Fruit fly (Drosophila melanogaster) whole organism, pupa: ENCODE results near the gene elm.

Source experiments
- CG10348 ChIP-seq: fragments of 200-800 bp; sonication (Bioruptor generic); IDR thresholded peaks from 2 replicates; pipeline ENCODE4 v1.3.6; 2022; ENCODE audit warnings: missing biosample characterization, missing genetic modification characterization
- CG12605 ChIP-seq: fragments of 200-800 bp; sonication (Bioruptor generic); IDR thresholded peaks from 2 replicates; pipeline ENCODE4 v1.3.6; 2022; ENCODE audit warnings: missing biosample characterization, missing genetic modification characterization
- CG13204 ChIP-seq: fragments of 200-800 bp; sonication (Bioruptor generic); optimal IDR thresholded peaks from 2 replicates; lab custom pipeline; 2018; ENCODE audit warnings: missing biosample characterization, mild to moderate bottlenecking, missing genetic modification characterization, moderate library complexity
- CG14655 ChIP-seq: fragments of 200-800 bp; sonication (Bioruptor generic); optimal IDR thresholded peaks from 3 replicates; lab custom pipeline; 2017; ENCODE audit warnings: mild to moderate bottlenecking, missing biosample characterization, missing genetic modification reagents, missing genetic modification characterization
- CG15710 ChIP-seq: fragments of 200-800 bp; sonication (Bioruptor generic); optimal IDR thresholded peaks from 2 replicates; lab custom pipeline; 2018; ENCODE audit warnings: missing biosample characterization, mild to moderate bottlenecking, missing genetic modification characterization, moderate library complexity
- CG17806 ChIP-seq: fragments of 200-800 bp; sonication (Bioruptor generic); optimal IDR thresholded peaks from 2 replicates; lab custom pipeline; 2018; ENCODE audit warnings: missing biosample characterization, mild to moderate bottlenecking, missing genetic modification characterization, moderate library complexity
- CG32121 ChIP-seq: fragments of 200-800 bp; sonication (Bioruptor generic); IDR thresholded peaks from 2 replicates; pipeline ENCODE4 v1.3.6; 2022; ENCODE audit warnings: missing biosample characterization, missing genetic modification characterization
- CG34367 ChIP-seq: fragments of 200-800 bp; sonication (Bioruptor generic); optimal IDR thresholded peaks from 2 replicates; lab custom pipeline; 2018; ENCODE audit warnings: missing biosample characterization, mild to moderate bottlenecking, missing genetic modification characterization
- CG4496 ChIP-seq: fragments of 200-800 bp; sonication (Bioruptor generic); IDR thresholded peaks from 3 replicates; pipeline ENCODE4 v1.3.6; 2022; ENCODE audit warnings: missing biosample characterization, missing genetic modification characterization
- CG8159 ChIP-seq: fragments of 200-800 bp; sonication (Bioruptor generic); optimal IDR thresholded peaks from 3 replicates; lab custom pipeline; 2018; ENCODE audit warnings: missing biosample characterization, mild to moderate bottlenecking, missing genetic modification characterization, moderate library complexity
- CG8301 ChIP-seq: fragments of 200-800 bp; sonication (Bioruptor generic); optimal IDR thresholded peaks from 2 replicates; lab custom pipeline; 2018; ENCODE audit warnings: missing biosample characterization, mild to moderate bottlenecking, missing genetic modification characterization
- CG9948 ChIP-seq: fragments of 200-800 bp; sonication (Bioruptor generic); optimal IDR thresholded peaks from 2 replicates; lab custom pipeline; 2018; ENCODE audit warnings: missing biosample characterization, mild to moderate bottlenecking, missing genetic modification characterization, moderate library complexity
- D1 ChIP-seq: fragments of 200-800 bp; sonication (Bioruptor generic); optimal IDR thresholded peaks from 2 replicates; lab custom pipeline; 2018; ENCODE audit warnings: missing biosample characterization, mild to moderate bottlenecking, missing genetic modification characterization, moderate library complexity
- EcR ChIP-seq: fragments of 200-800 bp; sonication (Bioruptor generic); optimal IDR thresholded peaks from 3 replicates; lab custom pipeline; 2019; ENCODE audit warnings: missing biosample characterization, missing genetic modification characterization, mild to moderate bottlenecking, moderate library complexity, missing genetic modification reagents
- Ets98B ChIP-seq: fragments of 200-800 bp; sonication (Bioruptor generic); IDR thresholded peaks from 2 replicates; pipeline ENCODE4 v1.3.6; 2022; ENCODE audit warnings: missing biosample characterization, missing genetic modification characterization
- Pif1A ChIP-seq: fragments of 200-800 bp; sonication (Bioruptor generic); optimal IDR thresholded peaks from 3 replicates; lab custom pipeline; 2016; ENCODE audit warnings: missing biosample characterization, missing genetic modification characterization
- Pif1B ChIP-seq: fragments of 200-800 bp; sonication (Bioruptor generic); optimal IDR thresholded peaks from 3 replicates; lab custom pipeline; 2016; ENCODE audit warnings: missing biosample characterization, missing genetic modification characterization
- Snoo ChIP-seq: fragments of 200-800 bp; sonication (Bioruptor generic); optimal IDR thresholded peaks from 3 replicates; lab custom pipeline; 2017; ENCODE audit warnings: missing biosample characterization, mild to moderate bottlenecking, missing genetic modification characterization, inconsistent platforms
- fd96Ca ChIP-seq: fragments of 200-800 bp; sonication (Bioruptor generic); IDR thresholded peaks from 3 replicates; pipeline ENCODE4 v1.3.6; 2022; ENCODE audit warnings: missing biosample characterization, missing genetic modification characterization
- gl ChIP-seq: fragments of 200-800 bp; sonication (Bioruptor generic); optimal IDR thresholded peaks from 2 replicates; lab custom pipeline; 2018; ENCODE audit warnings: missing biosample characterization, mild to moderate bottlenecking, missing genetic modification characterization
- rn ChIP-seq: fragments of 200-800 bp; sonication (Bioruptor generic); IDR thresholded peaks from 2 replicates; pipeline ENCODE4 v1.3.6; 2022; ENCODE audit warnings: missing biosample characterization, missing genetic modification characterization

The elm gene

DNA sequence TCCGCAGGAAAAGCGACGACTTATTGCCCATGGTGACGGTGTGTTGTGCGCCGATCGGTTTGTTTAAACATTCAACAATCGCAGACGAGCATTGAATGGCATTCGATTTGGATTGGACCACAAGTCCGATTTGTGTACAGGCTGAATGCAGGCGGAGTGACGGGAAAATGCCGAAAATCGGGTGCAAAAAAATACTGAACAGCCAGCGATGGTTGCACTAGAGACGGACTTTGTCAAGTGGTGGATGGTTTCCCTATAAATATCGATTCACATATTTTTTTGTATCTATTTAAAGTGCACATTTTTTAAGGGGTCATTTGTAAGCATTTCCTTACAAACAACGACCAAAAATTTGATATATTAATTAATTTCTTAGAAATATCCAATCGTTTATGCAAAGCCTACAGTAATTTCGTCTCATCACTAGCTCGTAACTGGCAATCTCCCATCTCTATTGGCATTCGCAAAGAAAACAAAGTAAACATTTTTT, at the start of gene elm, which contains the start of gene MED27:
elm (minus strand) TSS at position 170 of the 490 bp plus-strand sequence.
MED27 (plus strand) TSS at position 448 of the 490 bp plus-strand sequence.
- TF ChIP-seq CG8301 (tag; lab: Kevin White, UChicago), result peak; percentile 74
- peak; percentile 91 for TF ChIP-seq CG32121 (GFP tag; lab: Robert Waterston, UW)
- TF ChIP-seq CG10348, result peak; percentile 59; the same call in 1 of the 2 replicates
- TF ChIP-seq Snoo (tag; lab: Kevin White, UChicago), result peak; percentile 84
- peak; percentile 67 for TF ChIP-seq gl (tag; lab: Kevin White, UChicago)
- peak; percentile 12 for TF ChIP-seq EcR (GFP tag; lab: Kevin White, UChicago)
- no peak for TF ChIP-seq CG13204 (GFP tag; lab: Kevin White, UChicago)
- peak; percentile 73 for TF ChIP-seq Pif1B (GFP tag; lab: Kevin White, UChicago)
- TF ChIP-seq Ets98B (GFP tag; lab: Robert Waterston, UW), result peak; percentile 85
- TF ChIP-seq Pif1A (GFP tag; lab: Kevin White, UChicago), result peak; percentile 87
- TF ChIP-seq fd96Ca (GFP tag; lab: Robert Waterston, UW), result peak; percentile 84
- peak; percentile 88 for TF ChIP-seq CG4496
- TF ChIP-seq CG14655 (GFP tag; lab: Kevin White, UChicago), result no peak
- TF ChIP-seq D1 (tag; lab: Kevin White, UChicago), result no peak
- peak; percentile 83 for TF ChIP-seq CG9948 (tag; lab: Kevin White, UChicago)
- peak; percentile 90 for TF ChIP-seq CG15710 (tag; lab: Kevin White, UChicago)
- TF ChIP-seq CG17806, result peak; percentile 85
- peak; percentile 89 for TF ChIP-seq CG8159 (tag; lab: Kevin White, UChicago)
- TF ChIP-seq CG34367, result peak; percentile 81
- peak; percentile 49; the same call in 1 of the 2 replicates for TF ChIP-seq CG12605 (GFP tag; lab: Robert Waterston, UW)
- peak; percentile 85 for TF ChIP-seq rn (GFP tag; lab: Robert Waterston, UW)
- TF ChIP-seq, all 21 proteins: peak for 18

- TF ChIP-seq Pif1B (GFP tag; lab: Kevin White, UChicago) (no peak), CG13204 (GFP tag; lab: Kevin White, UChicago) (no peak), CG4496 (peak; percentile 51; the same call in 1 of the 3 replicates), CG15710 (tag; lab: Kevin White, UChicago) (no peak), gl (tag; lab: Kevin White, UChicago) (no peak), Snoo (tag; lab: Kevin White, UChicago) (no peak), CG12605 (GFP tag; lab: Robert Waterston, UW) (no peak), CG17806 (no peak), CG32121 (GFP tag; lab: Robert Waterston, UW) (peak; percentile 29; the same call in 1 of the 2 replicates), CG10348 (no peak), CG8301 (tag; lab: Kevin White, UChicago) (no peak), Ets98B (GFP tag; lab: Robert Waterston, UW) (peak; percentile 42; the same call in 1 of the 2 replicates), CG9948 (tag; lab: Kevin White, UChicago) (no peak)
Observed at dm6 chr3R:5701104-5701503, 46.4 kb upstream of the elm start.

DNA sequence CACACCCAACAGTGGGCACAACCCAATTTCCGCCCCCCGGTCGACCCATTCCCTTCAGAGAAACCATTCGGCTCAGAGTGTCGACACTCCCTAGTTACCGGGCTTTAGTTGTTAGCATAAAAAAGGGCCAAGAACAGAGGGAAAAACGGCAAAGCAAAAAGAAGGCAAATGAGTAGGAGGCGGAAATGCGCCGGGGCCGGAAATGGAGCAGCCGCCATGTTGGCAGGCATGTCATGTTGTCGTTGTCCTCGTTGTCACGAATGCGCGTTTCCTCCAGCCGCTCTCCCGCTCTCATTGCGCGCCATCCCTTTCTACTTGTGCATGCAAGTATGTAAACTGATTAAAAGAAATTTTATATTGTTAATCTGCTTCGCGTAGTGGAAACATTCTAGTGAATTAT, 41.7 kb upstream of the elm start:
- no peak for TF ChIP-seq EcR (GFP tag; lab: Kevin White, UChicago)
- TF ChIP-seq CG4496, result peak; percentile 29; the same call in 1 of the 3 replicates
- TF ChIP-seq, all 21 proteins: peak for 1

- TF ChIP-seq CG8159 (tag; lab: Kevin White, UChicago) (peak; percentile 84), gl (tag; lab: Kevin White, UChicago) (no peak), CG32121 (GFP tag; lab: Robert Waterston, UW) (peak; percentile 81), Pif1B (GFP tag; lab: Kevin White, UChicago) (peak; percentile 36), Pif1A (GFP tag; lab: Kevin White, UChicago) (peak; percentile 76), CG4496 (peak; percentile 89), CG17806 (no peak), CG15710 (tag; lab: Kevin White, UChicago) (peak; percentile 40), CG14655 (GFP tag; lab: Kevin White, UChicago) (peak; percentile 61), CG8301 (tag; lab: Kevin White, UChicago) (peak; percentile 78), CG13204 (GFP tag; lab: Kevin White, UChicago) (no peak), fd96Ca (GFP tag; lab: Robert Waterston, UW) (peak; percentile 62; the same call in 2 of the 3 replicates), CG9948 (tag; lab: Kevin White, UChicago) (no peak), rn (GFP tag; lab: Robert Waterston, UW) (0 out of 2 replicates have a peak, but pooled peaks have one; percentile 22), D1 (tag; lab: Kevin White, UChicago) (no peak), Ets98B (GFP tag; lab: Robert Waterston, UW) (peak; percentile 84), CG34367 (peak; percentile 49), CG12605 (GFP tag; lab: Robert Waterston, UW) (peak; percentile 81), Snoo (tag; lab: Kevin White, UChicago) (peak; percentile 11), CG10348 (no peak), EcR (GFP tag; lab: Kevin White, UChicago) (no peak)
Observed at dm6 chr3R:5694461-5694860, 39.8 kb upstream of the elm start.

- TF ChIP-seq CG12605 (GFP tag; lab: Robert Waterston, UW) (no peak), Snoo (tag; lab: Kevin White, UChicago) (no peak), CG14655 (GFP tag; lab: Kevin White, UChicago) (no peak), Pif1B (GFP tag; lab: Kevin White, UChicago) (no peak), gl (tag; lab: Kevin White, UChicago) (no peak), CG8159 (tag; lab: Kevin White, UChicago) (no peak), D1 (tag; lab: Kevin White, UChicago) (no peak), CG17806 (no peak), Pif1A (GFP tag; lab: Kevin White, UChicago) (no peak), CG8301 (tag; lab: Kevin White, UChicago) (no peak), CG13204 (GFP tag; lab: Kevin White, UChicago) (no peak)
Observed at dm6 chr3R:5693186-5693585, 38.5 kb upstream of the elm start, which contains the start of gene CG2104. Gene CG2104 (minus strand): TSS chr3R:5693286.
